Worm (Caenorhabditis elegans): ENCODE data around the gene ZK938.10.

DNA sequence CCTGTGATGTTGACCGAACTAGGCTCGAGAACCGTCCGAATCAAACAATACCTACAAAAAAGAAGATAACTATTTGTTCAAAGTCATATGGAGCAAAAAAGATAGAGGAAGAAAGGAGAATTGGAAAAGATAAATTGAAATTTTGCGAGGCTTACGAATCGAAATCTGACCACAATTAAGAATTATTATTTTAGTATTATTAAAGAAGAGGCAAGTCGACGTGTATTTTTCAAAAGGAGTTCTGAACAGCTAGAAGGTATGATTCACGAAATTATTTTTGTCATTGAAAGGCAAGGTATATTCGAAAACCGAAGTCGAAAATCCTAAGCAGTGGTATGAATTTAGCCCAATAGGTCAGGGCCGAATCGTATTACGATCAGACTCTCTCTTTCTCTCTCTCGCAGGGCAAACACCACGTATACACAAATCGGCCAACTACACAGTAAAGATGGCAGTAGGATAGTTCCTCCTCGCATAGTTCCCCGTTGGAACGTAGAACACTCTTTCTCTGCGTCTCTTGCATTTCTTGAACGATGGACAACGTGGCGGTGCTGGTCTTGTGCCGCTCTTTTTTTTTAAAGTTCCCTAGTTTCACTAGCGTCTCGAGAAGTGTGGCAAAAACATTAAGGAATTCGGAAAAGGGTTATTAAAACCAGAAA lies 40.3 kb upstream of the ZK938.10 start, which contains the start of gene vgln-1:
- TF ChIP-seq sptf-1 (tag; optimal IDR thresholded peaks at IDR 0.05) (peak; percentile 7), unc-39 (tag; optimal IDR thresholded peaks at IDR 0.05) (no peak), M03D4.4 (tag; optimal IDR thresholded peaks at IDR 0.05) (no peak), lin-13 (tag; optimal IDR thresholded peaks at IDR 0.05) (no peak), flh-1 (GFP tag; optimal IDR thresholded peaks at IDR 0.05) (no peak), hlh-1 (tag; optimal IDR thresholded peaks at IDR 0.05) (no peak), mep-1 (tag; optimal IDR thresholded peaks at IDR 0.05) (no peak)

All from whole organism, mixed stage, embryonic.